Worm (Caenorhabditis elegans): ENCODE results near the gene rsp-6.

ce11 chrIV:7782292-7782691 lies 8.7 kb downstream of the rsp-6 start, which contains the start of gene sec-10:
- TF ChIP-seq ztf-4 (tag; optimal IDR thresholded peaks at IDR 0.05) (no peak), ceh-82 (tag; optimal IDR thresholded peaks at IDR 0.05) (no peak), nhr-11 (tag; optimal IDR thresholded peaks at IDR 0.05) (no peak), nhr-28 (tag; optimal IDR thresholded peaks at IDR 0.05) (no peak), unc-62 (GFP tag; optimal IDR thresholded peaks at IDR 0.05) (no peak), lin-13 (GFP tag; optimal IDR thresholded peaks at IDR 0.05) (peak; percentile 3)

Measured in whole organism, L1 larva.